Worm (Caenorhabditis elegans) whole organism, mixed stage, embryonic: ENCODE results near the gene C49F5.13.

Experiments
- bed-3 ChIP-seq: fragments of 200-800 bp; sonication (Bioruptor generic); optimal IDR thresholded peaks from 3 replicates; lab custom pipeline; 2018; ENCODE audit warnings: mild to moderate bottlenecking, missing genetic modification characterization, moderate library complexity, missing compliant biosample characterization
- blmp-1 ChIP-seq: fragments of 150-350 bp; optimal IDR thresholded peaks from 2 replicates; lab custom pipeline; 2014; ENCODE audit warnings: missing biosample characterization, missing genetic modification characterization
- ceh-39 ChIP-seq: fragments of 150-350 bp; optimal IDR thresholded peaks from 2 replicates; lab custom pipeline; 2014; ENCODE audit warnings: missing biosample characterization, missing genetic modification characterization
- ceh-43 ChIP-seq: fragments of 200-800 bp; sonication (Bioruptor generic); optimal IDR thresholded peaks from 2 replicates; lab custom pipeline; 2018; ENCODE audit warnings: mild to moderate bottlenecking, missing genetic modification characterization, moderate library complexity, missing compliant biosample characterization
- ceh-83 ChIP-seq: fragments of 200-800 bp; sonication (Bioruptor generic); optimal IDR thresholded peaks from 2 replicates; lab custom pipeline; 2018; ENCODE audit warnings: mild to moderate bottlenecking, missing genetic modification characterization, missing compliant biosample characterization
- ces-1 ChIP-seq: fragments of 150-350 bp; optimal IDR thresholded peaks from 2 replicates; lab custom pipeline; 2014; ENCODE audit warnings: missing biosample characterization, missing genetic modification reagents, missing genetic modification characterization
- drap-1 ChIP-seq: fragments of 200-800 bp; sonication (Bioruptor generic); optimal IDR thresholded peaks from 3 replicates; lab custom pipeline; 2018; ENCODE audit warnings: mild to moderate bottlenecking, missing genetic modification characterization, missing compliant biosample characterization
- elt-1 ChIP-seq: sonication (generic microtip); optimal IDR thresholded peaks from 2 replicates; lab custom pipeline; 2017; ENCODE audit warnings: missing genetic modification characterization, mild to moderate bottlenecking, missing compliant biosample characterization, antibody characterized with exemption, moderate library complexity, borderline replicate concordance; ENCODE audit not compliant: insufficient read depth
- elt-3 ChIP-seq: fragments of 150-350 bp; optimal IDR thresholded peaks from 2 replicates; lab custom pipeline; 2014; ENCODE audit warnings: missing biosample characterization, missing genetic modification characterization
- flh-1 ChIP-seq: fragments of 200-800 bp; sonication (Bioruptor generic); optimal IDR thresholded peaks from 2 replicates; lab custom pipeline; 2018; ENCODE audit warnings: mild to moderate bottlenecking, missing genetic modification characterization, moderate library complexity, missing compliant biosample characterization
- ham-2 ChIP-seq: fragments of 200-800 bp; sonication (Bioruptor generic); optimal IDR thresholded peaks from 2 replicates; lab custom pipeline; 2018; ENCODE audit warnings: mild to moderate bottlenecking, missing genetic modification characterization, missing compliant biosample characterization
- hlh-1 ChIP-seq: fragments of 150-350 bp; optimal IDR thresholded peaks from 2 replicates; lab custom pipeline; 2014; ENCODE audit warnings: missing biosample characterization, missing genetic modification reagents, missing genetic modification characterization
- lin-32 ChIP-seq: fragments of 200-800 bp; sonication (Bioruptor generic); optimal IDR thresholded peaks from 2 replicates; lab custom pipeline; 2018; ENCODE audit warnings: mild to moderate bottlenecking, missing genetic modification characterization, missing compliant biosample characterization
- lsy-2 ChIP-seq: fragments of 150-350 bp; optimal IDR thresholded peaks from 2 replicates; lab custom pipeline; 2014; ENCODE audit warnings: missing biosample characterization, missing genetic modification characterization
- mab-5 ChIP-seq: fragments of 150-350 bp; optimal IDR thresholded peaks from 2 replicates; lab custom pipeline; 2014; ENCODE audit warnings: missing biosample characterization, missing genetic modification characterization
- mep-1 ChIP-seq: fragments of 150-350 bp; optimal IDR thresholded peaks from 2 replicates; lab custom pipeline; 2017; ENCODE audit warnings: missing biosample characterization, missing genetic modification reagents, missing genetic modification characterization, inconsistent platforms
- nhr-12 ChIP-seq: fragments of 150-350 bp; optimal IDR thresholded peaks from 2 replicates; lab custom pipeline; 2014; ENCODE audit warnings: missing biosample characterization, missing genetic modification characterization
- nhr-2 ChIP-seq: fragments of 150-350 bp; optimal IDR thresholded peaks from 2 replicates; lab custom pipeline; 2014; ENCODE audit warnings: missing biosample characterization, missing genetic modification characterization
- nhr-237 ChIP-seq: fragments of 150-350 bp; optimal IDR thresholded peaks from 2 replicates; lab custom pipeline; 2014; ENCODE audit warnings: missing biosample characterization, missing genetic modification characterization
- nhr-28 ChIP-seq: fragments of 150-350 bp; optimal IDR thresholded peaks from 2 replicates; lab custom pipeline; 2014; ENCODE audit warnings: missing biosample characterization, missing genetic modification characterization
- pha-4 ChIP-seq: fragments of 150-350 bp; optimal IDR thresholded peaks from 2 replicates; lab custom pipeline; 2018; ENCODE audit warnings: missing biosample characterization, missing genetic modification reagents, missing genetic modification characterization
- sem-2 ChIP-seq: fragments of 200-800 bp; sonication (Bioruptor generic); optimal IDR thresholded peaks from 2 replicates; lab custom pipeline; 2018; ENCODE audit warnings: mild to moderate bottlenecking, missing genetic modification characterization, missing compliant biosample characterization
- sptf-1 ChIP-seq: sonication (generic microtip); optimal IDR thresholded peaks from 2 replicates; lab custom pipeline; 2017; ENCODE audit warnings: mild to moderate bottlenecking, missing genetic modification characterization, moderate library complexity, missing compliant biosample characterization
- tbx-8 ChIP-seq: fragments of 200-800 bp; sonication (Bioruptor generic); optimal IDR thresholded peaks from 2 replicates; lab custom pipeline; 2018; ENCODE audit warnings: mild to moderate bottlenecking, missing genetic modification characterization, moderate library complexity, missing compliant biosample characterization
- unc-120 ChIP-seq: sonication (generic microtip); optimal IDR thresholded peaks from 2 replicates; lab custom pipeline; 2017; ENCODE audit warnings: missing genetic modification characterization, missing compliant biosample characterization; ENCODE audit not compliant: poor library complexity, severe bottlenecking
- unc-39 ChIP-seq: fragments of 150-350 bp; optimal IDR thresholded peaks from 2 replicates; lab custom pipeline; 2014; ENCODE audit warnings: missing biosample characterization, missing genetic modification characterization
- unc-62 ChIP-seq: fragments of 150-350 bp; optimal IDR thresholded peaks from 2 replicates; lab custom pipeline; 2014; ENCODE audit warnings: missing biosample characterization, missing genetic modification reagents, missing genetic modification characterization
- zip-8 ChIP-seq: fragments of 150-350 bp; optimal IDR thresholded peaks from 2 replicates; lab custom pipeline; 2014; ENCODE audit warnings: missing biosample characterization, missing genetic modification characterization

Gene C49F5.13

ce11 chrX:11971323-11971722 is 10.1 kb downstream of the C49F5.13 start:
- TF ChIP-seq mab-5 (no peak), ceh-43 (GFP tag; lab: Kevin White, UChicago) (no peak), unc-39 (no peak), elt-1 (tag; lab: Kevin White, UChicago) (no peak), nhr-12 (tag; lab: Kevin White, UChicago) (no peak), ces-1 (GFP tag; lab: Kevin White, UChicago) (no peak)

DNA sequence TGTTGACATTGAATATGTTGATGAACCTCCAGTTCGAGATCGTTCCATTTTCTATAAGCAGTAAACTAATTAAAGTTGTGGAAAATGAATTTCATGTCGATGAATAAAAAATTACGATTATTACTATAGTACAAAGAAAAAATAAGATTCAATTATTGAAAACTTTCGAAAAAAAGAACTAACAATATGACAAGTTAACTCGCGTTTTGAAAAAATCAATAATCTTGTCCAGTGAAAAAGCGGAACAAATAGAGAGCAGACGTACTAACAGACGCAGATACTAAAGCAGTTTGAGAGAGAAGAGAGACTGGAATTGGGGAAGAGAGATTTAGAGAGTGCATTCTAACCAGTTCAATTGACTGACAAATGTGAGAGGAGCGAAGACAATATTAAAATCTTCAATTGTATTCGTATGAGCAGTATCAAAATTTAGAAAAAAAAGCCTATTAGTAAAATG is 13.5 kb downstream of the C49F5.13 start, which contains the start of gene set-6:
Gene set-6 (minus strand): TSS at position 51 of the 457 bp plus-strand sequence.
- TF ChIP-seq drap-1 (no peak), ces-1 (GFP tag; lab: Kevin White, UChicago) (peak; percentile 85), nhr-237 (tag; lab: Kevin White, UChicago) (peak; percentile 13)

- TF ChIP-seq nhr-237 (tag; lab: Kevin White, UChicago) = no peak
- no peak for TF ChIP-seq drap-1
- no peak for TF ChIP-seq nhr-12 (tag; lab: Kevin White, UChicago)
Observed at ce11 chrX:11982065-11982464, 20.9 kb downstream of the C49F5.13 start, which contains the start of gene nhr-167. TSS of gene nhr-167 (minus strand) at chrX:11982085.

DNA sequence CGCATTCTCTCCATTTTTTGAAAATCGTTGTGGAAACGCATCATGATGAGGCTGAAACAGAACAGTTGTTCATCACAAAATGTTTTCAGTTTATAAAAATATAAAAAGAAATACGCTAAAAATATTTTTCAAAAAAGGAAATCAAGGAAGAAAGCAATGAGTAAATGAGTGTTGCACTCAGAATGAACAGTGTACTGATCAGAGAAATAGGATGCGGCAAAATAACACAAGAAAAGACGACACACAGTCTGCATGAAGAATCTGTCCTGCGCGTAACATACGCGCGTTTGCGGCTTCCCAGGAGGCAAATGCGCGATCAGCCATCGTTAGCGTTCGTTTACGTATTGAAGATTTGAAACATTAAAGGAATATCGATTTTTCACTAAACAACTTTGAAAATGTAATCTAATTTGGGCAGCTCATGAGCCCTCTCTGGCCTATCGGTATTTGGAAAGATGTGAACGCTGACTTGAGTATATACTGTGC is 22.4 kb downstream of the C49F5.13 start, which contains the start of gene C49F5.3:
Gene C49F5.3 (minus strand): TSS at position 51 of the 486 bp plus-strand sequence.
- TF ChIP-seq hlh-1 (tag; lab: Kevin White, UChicago) (no peak), ham-2 (no peak), zip-8 (tag; lab: Kevin White, UChicago) (no peak), elt-1 (tag; lab: Kevin White, UChicago) (no peak), nhr-12 (tag; lab: Kevin White, UChicago) (no peak), drap-1 (no peak), bed-3 (GFP tag; lab: Kevin White, UChicago) (no peak), tbx-8 (GFP tag; lab: Kevin White, UChicago) (no peak)

DNA sequence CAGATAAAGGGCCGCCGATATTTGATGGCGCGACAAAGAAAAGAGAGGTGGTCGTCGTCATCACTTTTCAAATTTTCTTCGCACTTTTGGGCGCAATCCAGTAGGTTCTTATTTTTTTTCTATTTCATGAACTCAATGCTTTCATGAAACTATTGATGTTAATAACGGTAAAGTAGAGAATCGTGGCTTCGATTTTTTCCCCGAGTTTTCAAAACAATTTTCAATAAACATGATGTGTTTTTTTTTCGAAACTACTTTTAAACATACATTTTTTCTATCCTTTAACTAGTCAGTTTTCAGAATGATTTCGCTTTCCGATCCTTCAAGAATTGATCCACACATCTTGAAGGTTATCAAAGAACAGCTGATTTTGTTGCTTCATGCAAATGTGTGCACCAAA is 24.7 kb downstream of the C49F5.13 start, which contains the start of gene C49F5.5:
Gene C49F5.5 (plus strand): TSS at position 301 of the 400 bp plus-strand sequence.
- no peak for TF ChIP-seq nhr-28 (tag; lab: Kevin White, UChicago)
- no peak for TF ChIP-seq unc-120 (tag; lab: Kevin White, UChicago)
- no peak for TF ChIP-seq blmp-1 (tag; lab: Kevin White, UChicago)
- no peak for TF ChIP-seq lsy-2 (tag; lab: Kevin White, UChicago)
- no peak for TF ChIP-seq zip-8 (tag; lab: Kevin White, UChicago)
- TF ChIP-seq elt-1 (tag; lab: Kevin White, UChicago) = no peak
- TF ChIP-seq ceh-83 (GFP tag; lab: Kevin White, UChicago) = no peak

DNA sequence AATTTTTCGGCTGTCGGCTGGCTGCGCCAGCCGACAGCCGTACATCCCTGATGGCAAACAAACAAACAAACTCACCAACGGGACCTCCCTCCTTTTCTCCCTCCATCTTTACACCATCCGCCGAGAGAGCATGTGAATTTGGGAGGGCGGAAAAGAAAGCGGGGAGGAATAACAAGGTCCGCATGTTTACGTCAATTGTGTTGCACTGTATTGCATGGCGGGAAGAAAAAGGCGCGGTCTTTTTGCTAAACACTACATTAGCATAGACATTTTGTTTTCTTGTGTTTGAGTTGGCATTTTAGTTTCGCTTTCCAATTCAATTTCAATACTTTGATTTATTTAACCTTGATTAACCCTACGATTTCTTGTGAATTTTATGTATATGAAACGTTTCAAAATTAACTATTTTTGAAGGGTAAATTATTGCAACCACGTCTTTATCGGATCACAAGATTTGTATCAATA is 26.7 kb downstream of the C49F5.13 start, which contains the start of gene C49F5.6:
Gene C49F5.6 (plus strand): TSS at position 415 of the 465 bp plus-strand sequence.
- no peak for TF ChIP-seq ceh-83 (GFP tag; lab: Kevin White, UChicago)
- no peak for TF ChIP-seq sem-2 (GFP tag; lab: Kevin White, UChicago)
- TF ChIP-seq nhr-28 (tag; lab: Kevin White, UChicago) = no peak
- TF ChIP-seq bed-3 (GFP tag; lab: Kevin White, UChicago) = no peak
- no peak for TF ChIP-seq unc-62 (GFP tag; lab: Kevin White, UChicago)
- TF ChIP-seq nhr-12 (tag; lab: Kevin White, UChicago) = no peak
- no peak for TF ChIP-seq hlh-1 (tag; lab: Kevin White, UChicago)
- TF ChIP-seq blmp-1 (tag; lab: Kevin White, UChicago) = no peak
- TF ChIP-seq ces-1 (GFP tag; lab: Kevin White, UChicago) = no peak
- TF ChIP-seq lsy-2 (tag; lab: Kevin White, UChicago) = no peak
- no peak for TF ChIP-seq lin-32
- no peak for TF ChIP-seq drap-1
- TF ChIP-seq, all 35 proteins: peak for 0

- TF ChIP-seq flh-1 (GFP tag; lab: Kevin White, UChicago) = no peak
- no peak for TF ChIP-seq mep-1
- no peak for TF ChIP-seq hlh-1 (tag; lab: Kevin White, UChicago)
- no peak for TF ChIP-seq elt-3 (tag; lab: Kevin White, UChicago)
- TF ChIP-seq nhr-12 (tag; lab: Kevin White, UChicago) = no peak
- no peak for TF ChIP-seq elt-1 (tag; lab: Kevin White, UChicago)
- no peak for TF ChIP-seq lin-32
- TF ChIP-seq unc-120 (tag; lab: Kevin White, UChicago) = no peak
- TF ChIP-seq unc-62 (GFP tag; lab: Kevin White, UChicago) = no peak
- TF ChIP-seq pha-4 (tag; lab: Kevin White, UChicago) = no peak
- no peak for TF ChIP-seq ceh-39
- no peak for TF ChIP-seq mab-5
- no peak for TF ChIP-seq sptf-1 (tag; lab: Kevin White, UChicago)
- no peak for TF ChIP-seq nhr-2 (tag; lab: Kevin White, UChicago)
- no peak for TF ChIP-seq lsy-2 (tag; lab: Kevin White, UChicago)
Observed at ce11 chrX:11992246-11992645, 31.0 kb downstream of the C49F5.13 start.
